Worm (Caenorhabditis elegans) whole organism, L1 larva: Measurements from ENCODE around the gene C17B7.3.

Source experiments
- C16A3.4 ChIP-seq: fragments of 150-350 bp; optimal IDR thresholded peaks from 2 replicates; lab custom pipeline; 2014; ENCODE audit warnings: missing biosample characterization, missing genetic modification characterization
- F16B12.6 ChIP-seq: fragments of 150-350 bp; optimal IDR thresholded peaks from 2 replicates; lab custom pipeline; 2014; ENCODE audit warnings: missing biosample characterization, missing genetic modification characterization
- aly-2 ChIP-seq: fragments of 150-350 bp; optimal IDR thresholded peaks from 2 replicates; lab custom pipeline; 2014; ENCODE audit warnings: missing biosample characterization, missing genetic modification characterization
- ama-1 ChIP-seq: fragments of 150-350 bp; optimal IDR thresholded peaks from 2 replicates; lab custom pipeline; 2014
- blmp-1 ChIP-seq: fragments of 150-350 bp; optimal IDR thresholded peaks from 2 replicates; lab custom pipeline; 2014; ENCODE audit warnings: missing biosample characterization, missing genetic modification characterization
- ceh-63 ChIP-seq: fragments of 200-800 bp; sonication (Bioruptor generic); optimal IDR thresholded peaks from 2 replicates; lab custom pipeline; 2018; ENCODE audit warnings: mild to moderate bottlenecking, missing genetic modification characterization, missing compliant biosample characterization
- ceh-82 ChIP-seq, 3 experiments: fragments of 150-350 bp in 1 of 3; sonication (generic microtip) in 2 of 3; optimal IDR thresholded peaks; 2 replicates each; lab custom pipeline; 2014 to 2017; ENCODE audit warnings: missing biosample characterization in 3 of 3, missing genetic modification characterization in 3 of 3
- dpl-1 ChIP-seq, 3 experiments: fragments of 150-350 bp in 2 of 3; sonication (generic microtip) in 1 of 3; optimal IDR thresholded peaks; 2 replicates each; lab custom pipeline; 2014 to 2017; ENCODE audit warnings: missing biosample characterization in 3 of 3, missing genetic modification characterization in 3 of 3, missing genetic modification reagents in 3 of 3
- dsc-1 ChIP-seq: sonication (generic microtip); optimal IDR thresholded peaks from 2 replicates; lab custom pipeline; 2016; ENCODE audit warnings: mild to moderate bottlenecking, missing genetic modification characterization, missing compliant biosample characterization
- efl-1 ChIP-seq, 4 experiments: fragments of 150-350 bp; optimal IDR thresholded peaks in 3 of 4; peaks in 1 of 4; 1 replicate in 1 of 4; 2 replicates in 3 of 4; lab custom pipeline; 2014; ENCODE audit warnings: missing biosample characterization in 2 of 4, missing genetic modification characterization in 2 of 4, missing genetic modification reagents in 2 of 4
- efl-3 ChIP-seq: fragments of 200-800 bp; sonication (Bioruptor generic); optimal IDR thresholded peaks from 2 replicates; lab custom pipeline; 2018; ENCODE audit warnings: mild to moderate bottlenecking, missing genetic modification characterization, missing compliant biosample characterization
- egl-13 ChIP-seq: sonication (generic microtip); optimal IDR thresholded peaks from 2 replicates; lab custom pipeline; 2016; ENCODE audit warnings: missing genotype, missing genetic modification reagents, missing genetic modification characterization, missing compliant biosample characterization
- egl-27 ChIP-seq, 2 experiments: fragments of 150-350 bp in 1 of 2; sonication (generic microtip); optimal IDR thresholded peaks; 3 replicates each; lab custom pipeline; 2017 to 2018; ENCODE audit warnings: missing biosample characterization in 2 of 2, missing genetic modification characterization in 2 of 2, missing genetic modification reagents in 2 of 2
- elt-3 ChIP-seq, 6 experiments: fragments of 150-350 bp in 1 of 6; sonication (generic microtip); optimal IDR thresholded peaks; 2 replicates each; lab custom pipeline; 2017 to 2018; ENCODE audit warnings: missing biosample characterization in 6 of 6, missing genetic modification characterization in 6 of 6, inconsistent platforms in 1 of 6
- ets-5 ChIP-seq: fragments of 200-800 bp; sonication (Bioruptor generic); IDR thresholded peaks from 2 replicates; pipeline ENCODE4 v1.3.6; 2022; ENCODE audit warnings: missing genetic modification characterization, missing compliant biosample characterization
- fos-1 ChIP-seq: fragments of 150-350 bp; optimal IDR thresholded peaks from 2 replicates; lab custom pipeline; 2014; ENCODE audit warnings: missing biosample characterization, missing genetic modification characterization
- hlh-17 ChIP-seq: fragments of 200-800 bp; sonication (Bioruptor generic); optimal IDR thresholded peaks from 2 replicates; lab custom pipeline; 2018; ENCODE audit warnings: missing genetic modification characterization, mild to moderate bottlenecking, missing compliant biosample characterization, moderate library complexity, borderline replicate concordance
- jun-1 ChIP-seq: fragments of 150-350 bp; optimal IDR thresholded peaks from 2 replicates; lab custom pipeline; 2014; ENCODE audit warnings: missing biosample characterization, missing genetic modification reagents, missing genetic modification characterization
- lin-13 ChIP-seq: fragments of 150-350 bp; optimal IDR thresholded peaks from 2 replicates; lab custom pipeline; 2014; ENCODE audit warnings: missing biosample characterization, missing genetic modification reagents, missing genetic modification characterization
- lin-14 ChIP-seq: fragments of 200-800 bp; sonication (Bioruptor generic); optimal IDR thresholded peaks from 2 replicates; lab custom pipeline; 2018; ENCODE audit warnings: mild to moderate bottlenecking, missing genetic modification characterization, moderate library complexity, missing compliant biosample characterization
- lin-35 ChIP-seq, 2 experiments: fragments of 150-350 bp; optimal IDR thresholded peaks; 2 replicates each; lab custom pipeline; 2014; ENCODE audit warnings: missing biosample characterization in 2 of 2, missing genetic modification characterization in 2 of 2, missing genetic modification reagents in 2 of 2
- lin-39 ChIP-seq: fragments of 150-350 bp; optimal IDR thresholded peaks from 2 replicates; lab custom pipeline; 2014; ENCODE audit warnings: missing biosample characterization, missing genetic modification reagents, missing genetic modification characterization
- lsy-2 ChIP-seq, 2 experiments: fragments of 150-350 bp; optimal IDR thresholded peaks; 2 replicates each; lab custom pipeline; 2014; ENCODE audit warnings: missing biosample characterization in 2 of 2, missing genetic modification characterization in 2 of 2
- mab-9 ChIP-seq: fragments of 200-800 bp; sonication (Bioruptor generic); IDR thresholded peaks from 2 replicates; pipeline ENCODE4 v1.3.6; 2022; ENCODE audit warnings: missing genetic modification reagents, missing genetic modification characterization, missing compliant biosample characterization
- mef-2 ChIP-seq: fragments of 150-350 bp; optimal IDR thresholded peaks from 2 replicates; lab custom pipeline; 2014; ENCODE audit warnings: missing biosample characterization, missing genetic modification characterization
- mep-1 ChIP-seq: fragments of 150-350 bp; optimal IDR thresholded peaks from 2 replicates; lab custom pipeline; 2014; ENCODE audit warnings: missing biosample characterization, missing genetic modification characterization
- nhr-11 ChIP-seq: fragments of 150-350 bp; optimal IDR thresholded peaks from 2 replicates; lab custom pipeline; 2014; ENCODE audit warnings: missing biosample characterization, missing genetic modification characterization
- nhr-12 ChIP-seq: sonication (generic microtip); optimal IDR thresholded peaks from 2 replicates; lab custom pipeline; 2017; ENCODE audit warnings: missing biosample characterization, missing genetic modification characterization
- nhr-19 ChIP-seq: fragments of 200-800 bp; sonication (Bioruptor generic); conservative IDR thresholded peaks from 2 replicates; pipeline ENCODE4 v1.3.6; 2022; ENCODE audit warnings: missing genetic modification characterization, missing compliant biosample characterization
- nhr-20 ChIP-seq: sonication (generic microtip); optimal IDR thresholded peaks from 2 replicates; lab custom pipeline; 2016; ENCODE audit warnings: mild to moderate bottlenecking, missing genetic modification characterization, missing compliant biosample characterization
- nhr-47 ChIP-seq: sonication (generic microtip); optimal IDR thresholded peaks from 2 replicates; lab custom pipeline; 2016; ENCODE audit warnings: mild to moderate bottlenecking, missing genetic modification characterization, moderate library complexity, missing compliant biosample characterization
- nhr-71 ChIP-seq: sonication (generic microtip); optimal IDR thresholded peaks from 2 replicates; lab custom pipeline; 2016; ENCODE audit warnings: mild to moderate bottlenecking, missing genetic modification characterization, moderate library complexity, missing compliant biosample characterization
- nhr-85 ChIP-seq: sonication (generic microtip); peaks from one replicate; lab custom pipeline; 2016; ENCODE audit warnings: missing genetic modification characterization, inconsistent platforms, missing compliant biosample characterization
- pax-3 ChIP-seq: fragments of 200-800 bp; sonication (Bioruptor generic); optimal IDR thresholded peaks from 2 replicates; lab custom pipeline; 2018; ENCODE audit warnings: mild to moderate bottlenecking, missing genetic modification characterization, moderate library complexity, missing compliant biosample characterization
- pqm-1 ChIP-seq: sonication (generic microtip); optimal IDR thresholded peaks from 3 replicates; lab custom pipeline; 2017; ENCODE audit warnings: missing biosample characterization, missing genetic modification characterization
- rnt-1 ChIP-seq: sonication (generic microtip); optimal IDR thresholded peaks from 2 replicates; lab custom pipeline; 2016; ENCODE audit warnings: mild to moderate bottlenecking, missing genetic modification characterization, moderate library complexity, missing compliant biosample characterization
- snu-23 ChIP-seq: sonication (generic microtip); optimal IDR thresholded peaks from 2 replicates; lab custom pipeline; 2016; ENCODE audit warnings: missing genetic modification characterization, missing compliant biosample characterization
- swsn-7 ChIP-seq: sonication (generic microtip); optimal IDR thresholded peaks from 2 replicates; lab custom pipeline; 2016; ENCODE audit warnings: missing genetic modification characterization, missing compliant biosample characterization
- tbx-2 ChIP-seq: sonication (generic microtip); optimal IDR thresholded peaks from 2 replicates; lab custom pipeline; 2016; ENCODE audit warnings: missing genetic modification characterization, missing compliant biosample characterization
- unc-130 ChIP-seq: fragments of 150-350 bp; optimal IDR thresholded peaks from 2 replicates; lab custom pipeline; 2017; ENCODE audit warnings: missing biosample characterization, missing genetic modification characterization, inconsistent platforms
- unc-62 ChIP-seq: fragments of 150-350 bp; optimal IDR thresholded peaks from 2 replicates; lab custom pipeline; 2014; ENCODE audit warnings: missing biosample characterization, missing genetic modification reagents, missing genetic modification characterization
- unc-98 ChIP-seq: fragments of 200-800 bp; sonication (Bioruptor generic); IDR thresholded peaks from 2 replicates; pipeline ENCODE4 v1.3.6; 2022; ENCODE audit warnings: missing genetic modification characterization, missing compliant biosample characterization
- ztf-4 ChIP-seq: fragments of 150-350 bp; optimal IDR thresholded peaks from 2 replicates; lab custom pipeline; 2014; ENCODE audit warnings: missing biosample characterization, missing genetic modification characterization

C17B7.3 gene

DNA sequence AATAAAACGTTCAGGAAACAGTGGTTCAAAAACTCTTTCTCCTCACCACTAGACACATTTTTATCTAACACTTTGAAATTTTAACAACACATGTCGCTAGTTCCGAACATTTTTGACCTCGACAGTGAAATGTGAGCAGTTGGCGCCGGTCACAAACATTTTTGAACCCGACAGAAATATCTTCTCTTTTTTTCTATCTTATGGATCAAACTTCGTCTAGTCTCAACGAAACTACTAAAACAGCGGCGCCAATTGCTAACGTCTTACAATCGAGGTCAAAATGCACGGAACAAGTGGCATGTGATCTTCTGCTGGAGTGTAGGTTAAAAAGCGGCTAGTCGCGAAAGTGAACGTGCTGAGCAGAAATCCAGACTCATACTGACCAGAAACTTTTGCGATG lies 1.4 kb downstream of the C17B7.3 start:
- TF ChIP-seq rnt-1 (peak; percentile 52), dsc-1 (tag; lab: Kevin White, UChicago) (no peak), unc-130 (tag; lab: Kevin White, UChicago) (no peak), nhr-19 (peak; percentile 57), unc-62 (GFP tag; lab: Kevin White, UChicago) (no peak), F16B12.6 (no peak), pax-3 (tag; lab: Kevin White, UChicago) (no peak), fos-1 (tag; lab: Kevin White, UChicago) (no peak), ama-1 (no peak), hlh-17 (GFP tag; lab: Kevin White, UChicago) (no peak), elt-3 (tag; optimal IDR thresholded peaks at IDR 0.05; lab: Kevin White, UChicago) (no peak), nhr-85 (tag; lab: Kevin White, UChicago) (no peak), ets-5 (GFP tag; lab: Robert Waterston, UW) (no peak), nhr-20 (tag; lab: Kevin White, UChicago) (peak; percentile 50), efl-3 (GFP tag; lab: Kevin White, UChicago) (no peak), nhr-11 (tag; lab: Kevin White, UChicago) (no peak), nhr-71 (tag; lab: Kevin White, UChicago) (peak; percentile 81), lin-14 (peak; percentile 83), mef-2 (tag; lab: Kevin White, UChicago) (no peak), pqm-1 (tag; lab: Kevin White, UChicago) (no peak), lin-39 (tag; lab: Kevin White, UChicago) (no peak), efl-1 (optimal IDR thresholded peaks at IDR 0.05; lab: Kevin White, UChicago) (no peak), efl-1 (GFP tag; optimal IDR thresholded peaks at IDR 0.05 in 1 of 2; lab: Kevin White, UChicago) (peak in 1 of 2 experiments; percentile 39), C16A3.4 (tag; lab: Kevin White, UChicago) (no peak), tbx-2 (tag; lab: Kevin White, UChicago) (no peak), mab-9 (GFP tag; lab: Robert Waterston, UW) (no peak), jun-1 (tag; lab: Kevin White, UChicago) (no peak)

DNA sequence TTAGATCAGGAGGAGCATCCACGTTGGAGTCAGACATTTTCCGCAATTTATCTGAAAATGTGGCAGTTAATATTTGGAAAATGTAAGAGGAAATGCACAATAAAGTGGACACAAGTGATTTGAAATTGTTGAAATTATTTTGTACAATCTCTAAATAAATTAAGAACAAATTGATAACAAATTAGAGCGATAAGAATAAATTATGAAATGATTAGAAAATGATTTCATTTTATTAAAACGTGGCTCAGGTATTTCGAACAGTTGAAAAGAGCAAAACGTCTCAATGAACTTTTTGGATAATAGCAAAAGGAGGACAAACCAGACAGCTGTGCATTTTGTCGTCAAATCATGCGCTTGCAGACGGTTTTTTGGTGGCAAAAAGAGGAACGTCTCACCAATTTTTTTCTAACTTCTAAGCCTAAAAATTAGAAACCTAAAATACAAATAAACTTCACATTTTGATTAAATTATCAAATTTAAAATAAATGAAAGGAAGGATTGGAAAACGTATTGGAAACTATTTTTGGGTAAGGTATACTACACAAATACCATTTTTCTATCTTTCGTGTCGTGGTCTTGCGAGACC lies 3.9 kb downstream of the C17B7.3 start, which contains the start of gene fbxa-65:
fbxa-65 (minus strand) TSS at position 51 of the 586 bp plus-strand sequence.
- peak; percentile 60 for TF ChIP-seq nhr-85 (tag; lab: Kevin White, UChicago)
- TF ChIP-seq lin-13 (GFP tag; lab: Kevin White, UChicago) = no peak
- peak in 1 of 2 experiments; percentile 20 for TF ChIP-seq lin-35 (GFP tag; optimal IDR thresholded peaks at IDR 0.05; lab: Kevin White, UChicago)
- TF ChIP-seq blmp-1 (tag; lab: Kevin White, UChicago) = no peak
- peak; percentile 19 for TF ChIP-seq nhr-71 (tag; lab: Kevin White, UChicago)
- peak; percentile 23 for TF ChIP-seq mep-1 (tag; lab: Kevin White, UChicago)
- peak; percentile 35 for TF ChIP-seq nhr-20 (tag; lab: Kevin White, UChicago)
- TF ChIP-seq ztf-4 = no peak
- TF ChIP-seq nhr-47 (tag; lab: Kevin White, UChicago) = peak; percentile 14
- no peak for TF ChIP-seq aly-2 (tag; lab: Kevin White, UChicago)
- peak; percentile 3 for TF ChIP-seq swsn-7 (tag; lab: Kevin White, UChicago)
- no peak for TF ChIP-seq unc-98 (GFP tag; lab: Robert Waterston, UW)
- TF ChIP-seq egl-27 (tag; optimal IDR thresholded peaks at IDR 0.05; lab: Kevin White, UChicago) = no peak
- TF ChIP-seq ceh-63 = no peak
- no peak for TF ChIP-seq egl-13 (tag; lab: Kevin White, UChicago)
- no peak for TF ChIP-seq unc-62 (GFP tag; lab: Kevin White, UChicago)
- no peak for TF ChIP-seq nhr-12 (tag; lab: Kevin White, UChicago)
- peak; percentile 34 for TF ChIP-seq lin-14
- no peak for TF ChIP-seq elt-3 (tag; optimal IDR thresholded peaks at IDR 0.05; lab: Kevin White, UChicago)
- TF ChIP-seq F16B12.6 = peak; percentile 79
- no peak for TF ChIP-seq C16A3.4 (tag; lab: Kevin White, UChicago)
- TF ChIP-seq snu-23 (GFP tag; lab: Kevin White, UChicago) = peak; percentile 19
- TF ChIP-seq lsy-2 (tag; optimal IDR thresholded peaks at IDR 0.05; lab: Kevin White, UChicago) = peak in 1 of 2 experiments; percentile 2
- peak; percentile 9 to 39 for TF ChIP-seq efl-1 (optimal IDR thresholded peaks at IDR 0.05; lab: Kevin White, UChicago)
- peak; percentile 36 to 85 for TF ChIP-seq efl-1 (GFP tag; optimal IDR thresholded peaks at IDR 0.05 in 1 of 2; lab: Kevin White, UChicago)
- peak in 2 of 3 experiments; percentile 28 to 47 for TF ChIP-seq dpl-1 (GFP tag; optimal IDR thresholded peaks at IDR 0.05; lab: Kevin White, UChicago)
- no peak for TF ChIP-seq ceh-82 (tag; optimal IDR thresholded peaks at IDR 0.05; lab: Kevin White, UChicago)
